Worm (Caenorhabditis elegans) whole organism, L4 larva: ENCODE results near the gene acr-15.
"Not testable (repeated sequence)": the region's sequence is repeated elsewhere in the genome, so short reads cannot be mapped to it uniquely, and the experiment has no call there.

ENCODE experiments used
- F10B5.3 ChIP-seq: sonication (generic microtip); optimal IDR thresholded peaks from 2 replicates; lab custom pipeline; 2016; ENCODE audit warnings: mild to moderate bottlenecking, missing genetic modification characterization, missing compliant biosample characterization
- T26A8.4 ChIP-seq: fragments of 200-800 bp; sonication (Bioruptor generic); IDR thresholded peaks from 2 replicates; pipeline ENCODE4 v1.3.6; 2022; ENCODE audit warnings: missing genetic modification characterization, missing compliant biosample characterization
- Y105C5A.15 ChIP-seq: fragments of 200-800 bp; sonication (Bioruptor generic); IDR thresholded peaks from 2 replicates; pipeline ENCODE4 v1.3.6; 2022; ENCODE audit warnings: missing genetic modification characterization, missing compliant biosample characterization
- Y48G9A.11 ChIP-seq: fragments of 200-800 bp; sonication (Bioruptor generic); IDR thresholded peaks from 2 replicates; pipeline ENCODE4 v1.3.6; 2022; ENCODE audit warnings: missing genetic modification reagents, missing genetic modification characterization, missing compliant biosample characterization
- Y5F2A.4 ChIP-seq: fragments of 200-800 bp; sonication (Bioruptor generic); optimal IDR thresholded peaks from 2 replicates; lab custom pipeline; 2018; ENCODE audit warnings: mild to moderate bottlenecking, missing genetic modification characterization, missing compliant biosample characterization
- aha-1 ChIP-seq: fragments of 150-350 bp; peaks from one replicate; lab custom pipeline; 2014; ENCODE audit warnings: missing biosample characterization, missing genetic modification characterization
- ama-1 ChIP-seq: fragments of 150-350 bp; optimal IDR thresholded peaks from 2 replicates; lab custom pipeline; 2014; ENCODE audit warnings: inconsistent platforms, mixed read lengths
- attf-4 ChIP-seq: sonication (generic microtip); optimal IDR thresholded peaks from 3 replicates; lab custom pipeline; 2017; ENCODE audit warnings: missing biosample characterization, missing genetic modification characterization
- ces-1 ChIP-seq: fragments of 150-350 bp; sonication (generic microtip); optimal IDR thresholded peaks from 4 replicates; lab custom pipeline; 2014; ENCODE audit warnings: missing biosample characterization, missing genetic modification reagents, missing genetic modification characterization
- dmd-6 ChIP-seq: fragments of 200-800 bp; sonication (Bioruptor generic); IDR thresholded peaks from 2 replicates; pipeline ENCODE4 v1.3.6; 2022; ENCODE audit warnings: missing genetic modification reagents, missing genetic modification characterization, missing compliant biosample characterization
- dmd-8 ChIP-seq: fragments of 200-800 bp; sonication (Bioruptor generic); IDR thresholded peaks from 2 replicates; pipeline ENCODE4 v1.3.6; 2022; ENCODE audit warnings: missing genetic modification characterization, missing compliant biosample characterization
- dmd-9 ChIP-seq: fragments of 200-800 bp; sonication (Bioruptor generic); IDR thresholded peaks from 2 replicates; pipeline ENCODE4 v1.3.6; 2022; ENCODE audit warnings: missing genetic modification reagents, missing genetic modification characterization, missing compliant biosample characterization
- duxl-1 ChIP-seq: sonication (generic microtip); optimal IDR thresholded peaks from 2 replicates; lab custom pipeline; 2016; ENCODE audit warnings: mild to moderate bottlenecking, missing genetic modification characterization, moderate library complexity, missing compliant biosample characterization; ENCODE audit not compliant: poor library complexity
- egl-43 ChIP-seq: fragments of 200-800 bp; sonication (Bioruptor generic); IDR thresholded peaks from 2 replicates; pipeline ENCODE4 v1.3.6; 2022; ENCODE audit warnings: missing genetic modification reagents, missing genetic modification characterization, missing compliant biosample characterization
- hlh-11 ChIP-seq: fragments of 200-800 bp; sonication (Bioruptor generic); optimal IDR thresholded peaks from 2 replicates; lab custom pipeline; 2018; ENCODE audit warnings: mild to moderate bottlenecking, missing genetic modification characterization, missing compliant biosample characterization
- hlh-30 ChIP-seq: sonication (generic microtip); optimal IDR thresholded peaks from 2 replicates; lab custom pipeline; 2017; ENCODE audit warnings: antibody characterized with exemption, mild to moderate bottlenecking, missing genetic modification characterization, missing compliant biosample characterization; ENCODE audit not compliant: insufficient read depth
- hmg-1.1 ChIP-seq: fragments of 200-800 bp; sonication (Bioruptor generic); IDR thresholded peaks from 2 replicates; pipeline ENCODE4 v1.3.6; 2022; ENCODE audit warnings: missing genetic modification reagents, missing genetic modification characterization, missing compliant biosample characterization
- jun-1 ChIP-seq: fragments of 150-350 bp; optimal IDR thresholded peaks from 2 replicates; lab custom pipeline; 2014; ENCODE audit warnings: missing biosample characterization, missing genetic modification reagents, missing genetic modification characterization
- lin-1 ChIP-seq: fragments of 200-800 bp; sonication (Bioruptor generic); IDR thresholded peaks from 2 replicates; pipeline ENCODE4 v1.3.6; 2022; ENCODE audit warnings: missing genetic modification reagents, missing genetic modification characterization, missing compliant biosample characterization
- lin-15B ChIP-seq: fragments of 150-350 bp; sonication (generic microtip); optimal IDR thresholded peaks from 3 replicates; lab custom pipeline; 2014; ENCODE audit warnings: missing biosample characterization, missing genetic modification characterization
- lin-29 ChIP-seq: fragments of 200-800 bp; sonication (Bioruptor generic); IDR thresholded peaks from 2 replicates; pipeline ENCODE4 v1.3.6; 2022; ENCODE audit warnings: missing genetic modification reagents, missing genetic modification characterization, missing compliant biosample characterization
- lsy-2 ChIP-seq, 2 experiments: fragments of 150-350 bp in 1 of 2; sonication (generic microtip) in 1 of 2; optimal IDR thresholded peaks; 2 replicates each; lab custom pipeline; 2014 to 2017; ENCODE audit warnings: missing biosample characterization in 2 of 2, missing genetic modification characterization in 2 of 2
- madf-9 ChIP-seq: fragments of 200-800 bp; sonication (Bioruptor generic); conservative IDR thresholded peaks from 2 replicates; pipeline ENCODE4 v1.3.6; 2022; ENCODE audit warnings: missing genetic modification reagents, missing genetic modification characterization, missing compliant biosample characterization
- mep-1 ChIP-seq: fragments of 150-350 bp; sonication (generic microtip); optimal IDR thresholded peaks from 3 replicates; lab custom pipeline; 2014; ENCODE audit warnings: missing biosample characterization, missing genetic modification characterization
- mes-2 ChIP-seq: sonication (generic microtip); optimal IDR thresholded peaks from 2 replicates; lab custom pipeline; 2016; ENCODE audit warnings: missing genotype, mild to moderate bottlenecking, missing genetic modification characterization, missing compliant biosample characterization; ENCODE audit not compliant: poor library complexity, severe bottlenecking
- mxl-3 ChIP-seq: fragments of 200-800 bp; sonication (Bioruptor generic); optimal IDR thresholded peaks from 2 replicates; lab custom pipeline; 2018; ENCODE audit warnings: mild to moderate bottlenecking, missing genetic modification characterization, missing compliant biosample characterization
- nhr-102 ChIP-seq: sonication (generic microtip); optimal IDR thresholded peaks from 2 replicates; lab custom pipeline; 2016; ENCODE audit warnings: mild to moderate bottlenecking, missing genetic modification characterization, moderate library complexity, missing compliant biosample characterization
- nhr-111 ChIP-seq: fragments of 200-800 bp; sonication (Bioruptor generic); optimal IDR thresholded peaks from 2 replicates; lab custom pipeline; 2018; ENCODE audit warnings: mild to moderate bottlenecking, missing genetic modification characterization, missing compliant biosample characterization
- nhr-42 ChIP-seq: fragments of 200-800 bp; sonication (Bioruptor generic); IDR thresholded peaks from 2 replicates; pipeline ENCODE4 v1.3.6; 2022; ENCODE audit warnings: missing genetic modification characterization, missing compliant biosample characterization
- pha-4 ChIP-seq, 2 experiments: fragments of 150-350 bp in 1 of 2; fragments of 200-800 bp in 1 of 2; sonication (Bioruptor generic) in 1 of 2; IDR thresholded peaks in 1 of 2; optimal IDR thresholded peaks in 1 of 2; 2 replicates each; pipeline versions ENCODE4 v1.3.6 to Lab custom; 2014 to 2022; ENCODE audit warnings: missing genetic modification characterization in 2 of 2, missing genetic modification reagents in 2 of 2, missing biosample characterization in 1 of 2, missing compliant biosample characterization in 1 of 2
- php-3 ChIP-seq: fragments of 200-800 bp; sonication (Bioruptor generic); IDR thresholded peaks from 2 replicates; pipeline ENCODE4 v1.3.6; 2022; ENCODE audit warnings: missing genetic modification reagents, missing genetic modification characterization, missing compliant biosample characterization
- saeg-2 ChIP-seq: fragments of 200-800 bp; sonication (Bioruptor generic); IDR thresholded peaks from 2 replicates; pipeline ENCODE4 v1.3.6; 2022; ENCODE audit warnings: missing genetic modification reagents, missing genetic modification characterization, missing compliant biosample characterization
- set-16 ChIP-seq: fragments of 200-800 bp; sonication (Bioruptor generic); IDR thresholded peaks from 2 replicates; pipeline ENCODE4 v1.3.6; 2022; ENCODE audit warnings: missing genetic modification reagents, missing genetic modification characterization, missing compliant biosample characterization
- snpc-4 ChIP-seq: fragments of 150-350 bp; optimal IDR thresholded peaks from 2 replicates; lab custom pipeline; 2014; ENCODE audit warnings: missing biosample characterization, missing genetic modification characterization
- spr-1 ChIP-seq: sonication (generic microtip); optimal IDR thresholded peaks from 2 replicates; lab custom pipeline; 2016; ENCODE audit warnings: mild to moderate bottlenecking, missing genetic modification characterization, missing compliant biosample characterization
- tra-1 ChIP-seq: fragments of 200-800 bp; sonication (Bioruptor generic); IDR thresholded peaks from 2 replicates; pipeline ENCODE4 v1.3.6; 2022; ENCODE audit warnings: missing genetic modification reagents, missing genetic modification characterization, missing compliant biosample characterization
- vab-7 ChIP-seq: fragments of 200-800 bp; sonication (Bioruptor generic); IDR thresholded peaks from 2 replicates; pipeline ENCODE4 v1.3.6; 2022; ENCODE audit warnings: missing genetic modification reagents, missing genetic modification characterization, missing compliant biosample characterization
- zip-2 ChIP-seq: fragments of 150-350 bp; optimal IDR thresholded peaks from 2 replicates; lab custom pipeline; 2014; ENCODE audit warnings: missing biosample characterization, missing genetic modification characterization

acr-15 gene

ce11 chrV:8529219-8529618 lies 23.3 kb upstream of the acr-15 start, which contains the start of gene otpl-5:
Gene otpl-5, plus strand, starts transcription at chrV:8529519.
- no peak for TF ChIP-seq mep-1 (tag; lab: Kevin White, UChicago)
- no peak for TF ChIP-seq madf-9 (GFP tag; lab: Robert Waterston, UW)
- no peak for TF ChIP-seq zip-2 (tag; lab: Kevin White, UChicago)
- TF ChIP-seq nhr-111, result no peak
- no peak for TF ChIP-seq hlh-30 (tag; lab: Kevin White, UChicago)
- no peak for TF ChIP-seq F10B5.3
- no peak for TF ChIP-seq Y5F2A.4 (GFP tag; lab: Kevin White, UChicago)
- TF ChIP-seq jun-1 (tag; lab: Kevin White, UChicago), result no peak
- TF ChIP-seq ama-1, result no peak
- no peak for TF ChIP-seq lsy-2 (tag; optimal IDR thresholded peaks at IDR 0.05; lab: Kevin White, UChicago)
- TF ChIP-seq saeg-2 (GFP tag; lab: Robert Waterston, UW), result no peak
- no peak for TF ChIP-seq Y48G9A.11 (GFP tag; lab: Robert Waterston, UW)
- TF ChIP-seq attf-4 (tag; lab: Kevin White, UChicago), result no peak
- no peak for TF ChIP-seq mxl-3 (GFP tag; lab: Kevin White, UChicago)
- no peak for TF ChIP-seq ces-1
- TF ChIP-seq lin-29 (GFP tag; lab: Robert Waterston, UW), result no peak

ce11 chrV:8533067-8533466 lies 19.4 kb upstream of the acr-15 start, which contains the start of the genes his-8 and his-7:
Gene his-8, minus strand, starts transcription at chrV:8533086.
Gene his-7, plus strand, starts transcription at chrV:8533379.
- peak; percentile 37; the same call in 1 of the 2 replicates for TF ChIP-seq set-16 (GFP tag; lab: Robert Waterston, UW)

ce11 chrV:8533916-8534315 lies 18.6 kb upstream of the acr-15 start:
- TF ChIP-seq tra-1 (GFP tag; lab: Robert Waterston, UW) (no peak), spr-1 (tag; lab: Kevin White, UChicago) (no peak), vab-7 (GFP tag; lab: Robert Waterston, UW) (no peak), mes-2 (no peak), Y105C5A.15 (GFP tag; lab: Robert Waterston, UW) (no peak), snpc-4 (no peak), dmd-8 (GFP tag; lab: Robert Waterston, UW) (no peak), nhr-111 (no peak), lin-15B (tag; lab: Kevin White, UChicago) (no peak)

- TF ChIP-seq dmd-9 (GFP tag; lab: Robert Waterston, UW), result 0 out of 2 replicates have a peak, but pooled peaks have one; percentile 27
- peak; percentile 48 for TF ChIP-seq mes-2
- 0 out of 2 replicates have a peak, but pooled peaks have one; percentile 12 for TF ChIP-seq lin-29 (GFP tag; lab: Robert Waterston, UW)
- peak; percentile 66 for TF ChIP-seq dmd-6 (GFP tag; lab: Robert Waterston, UW)
- TF ChIP-seq php-3 (GFP tag; lab: Robert Waterston, UW), result peak; percentile 74; the same call in 1 of the 2 replicates
- TF ChIP-seq set-16 (GFP tag; lab: Robert Waterston, UW), result peak; percentile 70
- TF ChIP-seq T26A8.4 (GFP tag; lab: Robert Waterston, UW), result peak; percentile 80
- 0 out of 2 replicates have a peak, but pooled peaks have one; percentile 16 for TF ChIP-seq lin-1
- peak; percentile 5 for TF ChIP-seq mxl-3 (GFP tag; lab: Kevin White, UChicago)
- TF ChIP-seq tra-1 (GFP tag; lab: Robert Waterston, UW), result peak; percentile 14; the same call in 1 of the 2 replicates
- TF ChIP-seq aha-1 (tag; lab: Kevin White, UChicago), result peak; percentile 4
- TF ChIP-seq F10B5.3, result peak; percentile 60
- peak; percentile 56; the same call in 1 of the 2 replicates for TF ChIP-seq egl-43 (GFP tag; lab: Robert Waterston, UW)
- TF ChIP-seq nhr-102, result peak; percentile 61
- peak; percentile 30; the same call in 1 of the 2 replicates for TF ChIP-seq hmg-1.1 (GFP tag; lab: Robert Waterston, UW)
- TF ChIP-seq nhr-42 (GFP tag; lab: Robert Waterston, UW), result peak; percentile 80
- TF ChIP-seq hlh-11 (tag; lab: Kevin White, UChicago), result peak; percentile 64
- TF ChIP-seq pha-4 (GFP tag; IDR thresholded peaks at IDR 0.05; lab: Robert Waterston, UW), result peak; percentile 89
- TF ChIP-seq pha-4 (tag; optimal IDR thresholded peaks at IDR 0.05; lab: Kevin White, UChicago), result not testable (repeated sequence)
- peak; percentile 16 for TF ChIP-seq duxl-1 (tag; lab: Kevin White, UChicago)
- TF ChIP-seq, all 104 proteins: peak for 19; not testable (repeated sequence) for 85
These were observed 17.8 kb upstream of the acr-15 start, which contains the start of the genes his-6 and his-5 for ce11 chrV:8534534-8535283. Gene his-6, minus strand, starts transcription at chrV:8534977. Gene his-5, plus strand, starts transcription at chrV:8535214.
